Fruit fly (Drosophila melanogaster): ENCODE results near the gene P5CDh2.

The P5CDh2 gene

dm6 chr3R:21858290-21858875 lies 19.4 kb upstream of the P5CDh2 start:
- TF ChIP-seq Dll (optimal IDR thresholded peaks at IDR 0.05) (no peak), EcR (GFP tag; optimal IDR thresholded peaks at IDR 0.05) (no peak), CG8478 (optimal IDR thresholded peaks at IDR 0.05) (no peak), usp (GFP tag; optimal IDR thresholded peaks at IDR 0.05) (no peak), pan (optimal IDR thresholded peaks at IDR 0.05) (no peak), psq (optimal IDR thresholded peaks at IDR 0.05) (no peak)

- TF ChIP-seq pan (optimal IDR thresholded peaks at IDR 0.05): no peak
- TF ChIP-seq usp (GFP tag; optimal IDR thresholded peaks at IDR 0.05): no peak
- no peak for TF ChIP-seq CG8478 (optimal IDR thresholded peaks at IDR 0.05)
These were observed 18.2 kb upstream of the P5CDh2 start for dm6 chr3R:21859509-21859908.

dm6 chr3R:21862137-21862850 lies 15.4 kb upstream of the P5CDh2 start:
- no peak for TF ChIP-seq Dll (optimal IDR thresholded peaks at IDR 0.05)
- no peak for TF ChIP-seq CG8478 (optimal IDR thresholded peaks at IDR 0.05)
- TF ChIP-seq pan (optimal IDR thresholded peaks at IDR 0.05): no peak
- TF ChIP-seq usp (GFP tag; optimal IDR thresholded peaks at IDR 0.05): no peak
- TF ChIP-seq psq (optimal IDR thresholded peaks at IDR 0.05): no peak
- TF ChIP-seq EcR (GFP tag; optimal IDR thresholded peaks at IDR 0.05): no peak

- TF ChIP-seq EcR (GFP tag; optimal IDR thresholded peaks at IDR 0.05) (no peak), CG8478 (optimal IDR thresholded peaks at IDR 0.05) (no peak)
These were observed 14.9 kb upstream of the P5CDh2 start for dm6 chr3R:21862868-21863267.

- TF ChIP-seq EcR (GFP tag; optimal IDR thresholded peaks at IDR 0.05): no peak
- TF ChIP-seq CG8478 (optimal IDR thresholded peaks at IDR 0.05): no peak
- TF ChIP-seq Dll (optimal IDR thresholded peaks at IDR 0.05): no peak
- TF ChIP-seq psq (optimal IDR thresholded peaks at IDR 0.05): no peak
These were observed 13.8 kb upstream of the P5CDh2 start for dm6 chr3R:21863817-21864384.

- no peak for TF ChIP-seq psq (optimal IDR thresholded peaks at IDR 0.05)
- TF ChIP-seq usp (GFP tag; optimal IDR thresholded peaks at IDR 0.05): no peak
- TF ChIP-seq CG8478 (optimal IDR thresholded peaks at IDR 0.05): no peak
- no peak for TF ChIP-seq Dll (optimal IDR thresholded peaks at IDR 0.05)
- no peak for TF ChIP-seq pan (optimal IDR thresholded peaks at IDR 0.05)
- no peak for TF ChIP-seq EcR (GFP tag; optimal IDR thresholded peaks at IDR 0.05)
These were observed 13.3 kb upstream of the P5CDh2 start for dm6 chr3R:21864484-21864883.

- no peak for TF ChIP-seq usp (GFP tag; optimal IDR thresholded peaks at IDR 0.05)
- TF ChIP-seq EcR (GFP tag; optimal IDR thresholded peaks at IDR 0.05): no peak
- no peak for TF ChIP-seq psq (optimal IDR thresholded peaks at IDR 0.05)
- TF ChIP-seq CG8478 (optimal IDR thresholded peaks at IDR 0.05): no peak
- no peak for TF ChIP-seq Dll (optimal IDR thresholded peaks at IDR 0.05)
- no peak for TF ChIP-seq pan (optimal IDR thresholded peaks at IDR 0.05)
These were observed 12.7 kb upstream of the P5CDh2 start, which contains the start of gene lsn for dm6 chr3R:21864992-21865391. TSS of gene lsn (plus strand) at chr3R:21865168.

- TF ChIP-seq EcR (GFP tag; optimal IDR thresholded peaks at IDR 0.05) (no peak), psq (optimal IDR thresholded peaks at IDR 0.05) (no peak), usp (GFP tag; optimal IDR thresholded peaks at IDR 0.05) (no peak)
These were observed 9.9 kb upstream of the P5CDh2 start, which contains the start of the genes CG6569 and Cby for dm6 chr3R:21867819-21868218. TSS of gene CG6569 (minus strand) at chr3R:21867919. TSS of gene Cby (plus strand) at chr3R:21868003.

dm6 chr3R:21869464-21870100 lies 8.2 kb upstream of the P5CDh2 start, which contains the start of gene CG31174:
TSS of gene CG31174 (minus strand) at chr3R:21869514.
- no peak for TF ChIP-seq Dll (optimal IDR thresholded peaks at IDR 0.05)
- TF ChIP-seq pan (optimal IDR thresholded peaks at IDR 0.05): no peak
- TF ChIP-seq EcR (GFP tag; optimal IDR thresholded peaks at IDR 0.05): no peak
- no peak for TF ChIP-seq CG8478 (optimal IDR thresholded peaks at IDR 0.05)
- no peak for TF ChIP-seq psq (optimal IDR thresholded peaks at IDR 0.05)
- TF ChIP-seq usp (GFP tag; optimal IDR thresholded peaks at IDR 0.05): no peak

dm6 chr3R:21870158-21870971 lies 7.4 kb upstream of the P5CDh2 start, which contains the start of gene CG31431:
TSS of gene CG31431 (plus strand) at chr3R:21870681.
- TF ChIP-seq EcR (GFP tag; optimal IDR thresholded peaks at IDR 0.05): no peak

dm6 chr3R:21871348-21871940 lies 6.3 kb upstream of the P5CDh2 start:
- TF ChIP-seq pan (optimal IDR thresholded peaks at IDR 0.05): no peak
- TF ChIP-seq usp (GFP tag; optimal IDR thresholded peaks at IDR 0.05): no peak
- TF ChIP-seq CG8478 (optimal IDR thresholded peaks at IDR 0.05): no peak
- no peak for TF ChIP-seq EcR (GFP tag; optimal IDR thresholded peaks at IDR 0.05)
- no peak for TF ChIP-seq psq (optimal IDR thresholded peaks at IDR 0.05)
- TF ChIP-seq Dll (optimal IDR thresholded peaks at IDR 0.05): no peak
